Fruit fly (Drosophila melanogaster) whole organism, embryonic: ENCODE results near the gene NfI.
A peak's percentile ranks its signal among the peaks of the same experiment; 100 is the strongest.

Source experiments
- ATbp ChIP-seq: fragments of 200-800 bp; sonication (Bioruptor generic); optimal IDR thresholded peaks from 2 replicates; lab custom pipeline; 2017; ENCODE audit warnings: missing biosample characterization, mild to moderate bottlenecking, missing genetic modification characterization, missing genetic modification reagents
- B-H2 ChIP-seq: fragments of 200-800 bp; sonication (Bioruptor generic); optimal IDR thresholded peaks from 2 replicates; lab custom pipeline; 2018; ENCODE audit warnings: missing biosample characterization, mild to moderate bottlenecking, missing genetic modification characterization
- CG10366 ChIP-seq: fragments of 200-800 bp; sonication (Bioruptor generic); IDR thresholded peaks from 2 replicates; pipeline ENCODE4 v1.3.6; 2022; ENCODE audit warnings: missing biosample characterization, missing genetic modification characterization
- CG10431 ChIP-seq: fragments of 200-800 bp; sonication (Bioruptor generic); optimal IDR thresholded peaks from 3 replicates; lab custom pipeline; 2018; ENCODE audit warnings: missing biosample characterization, mild to moderate bottlenecking, missing genetic modification characterization
- CG10462 ChIP-seq: fragments of 200-800 bp; sonication (Bioruptor generic); optimal IDR thresholded peaks from 2 replicates; lab custom pipeline; 2016; ENCODE audit warnings: missing biosample characterization, missing genetic modification characterization
- CG10654 ChIP-seq: fragments of 200-800 bp; sonication (Bioruptor generic); optimal IDR thresholded peaks from 2 replicates; lab custom pipeline; 2016; ENCODE audit warnings: missing biosample characterization, missing genetic modification characterization
- CG11456 ChIP-seq: fragments of 200-800 bp; sonication (Bioruptor generic); IDR thresholded peaks from 3 replicates; pipeline ENCODE4 v1.3.6; 2022; ENCODE audit warnings: missing biosample characterization, missing genetic modification characterization
- CG12104 ChIP-seq: fragments of 200-800 bp; sonication (Bioruptor generic); optimal IDR thresholded peaks from 3 replicates; lab custom pipeline; 2016; ENCODE audit warnings: missing biosample characterization, missing genetic modification characterization
- CG13894 ChIP-seq: fragments of 200-800 bp; sonication (Bioruptor generic); optimal IDR thresholded peaks from 3 replicates; lab custom pipeline; 2018; ENCODE audit warnings: missing biosample characterization, mild to moderate bottlenecking, missing genetic modification characterization, moderate library complexity
- CG15073 ChIP-seq: fragments of 200-800 bp; sonication (Bioruptor generic); optimal IDR thresholded peaks from 2 replicates; lab custom pipeline; 2016; ENCODE audit warnings: missing biosample characterization, missing genetic modification characterization
- CG1602 ChIP-seq: fragments of 200-800 bp; sonication (Bioruptor generic); optimal IDR thresholded peaks from 3 replicates; lab custom pipeline; 2016; ENCODE audit warnings: missing biosample characterization, missing genetic modification characterization
- CG16815 ChIP-seq: fragments of 200-800 bp; sonication (Bioruptor generic); optimal IDR thresholded peaks from 3 replicates; lab custom pipeline; 2017; ENCODE audit warnings: missing biosample characterization, mild to moderate bottlenecking, missing genetic modification characterization
- CG16863 ChIP-seq: fragments of 200-800 bp; sonication (Bioruptor generic); optimal IDR thresholded peaks from 3 replicates; lab custom pipeline; 2016; ENCODE audit warnings: missing biosample characterization, missing genetic modification characterization
- CG17612 ChIP-seq: fragments of 200-800 bp; sonication (Bioruptor generic); IDR thresholded peaks from 2 replicates; pipeline ENCODE4 v1.3.6; 2022; ENCODE audit warnings: missing biosample characterization, missing genetic modification characterization
- CG2129 ChIP-seq: fragments of 200-800 bp; sonication (Bioruptor generic); IDR thresholded peaks from 2 replicates; pipeline ENCODE4 v1.3.6; 2022; ENCODE audit warnings: missing biosample characterization, missing genetic modification characterization; ENCODE audit not compliant: partially characterized antibody
- CG30020 ChIP-seq: fragments of 200-800 bp; optimal IDR thresholded peaks from 2 replicates; lab custom pipeline; 2019; ENCODE audit warnings: missing biosample characterization, mild to moderate bottlenecking, missing genetic modification characterization, moderate library complexity
- CG34224 ChIP-seq: fragments of 200-800 bp; sonication (Bioruptor generic); IDR thresholded peaks from 3 replicates; pipeline ENCODE4 v1.3.6; 2022; ENCODE audit warnings: missing biosample characterization, missing genetic modification characterization; ENCODE audit not compliant: partially characterized antibody
- CG3995 ChIP-seq: fragments of 200-800 bp; sonication (Bioruptor generic); optimal IDR thresholded peaks from 3 replicates; lab custom pipeline; 2016; ENCODE audit warnings: missing biosample characterization, missing genetic modification characterization
- CG4617 ChIP-seq: fragments of 200-800 bp; sonication (Bioruptor generic); optimal IDR thresholded peaks from 3 replicates; lab custom pipeline; 2016; ENCODE audit warnings: missing biosample characterization, missing genetic modification characterization, borderline replicate concordance
- CG4730 ChIP-seq: fragments of 200-800 bp; sonication (Bioruptor generic); IDR thresholded peaks from 2 replicates; pipeline ENCODE4 v1.3.6; 2022; ENCODE audit warnings: missing biosample characterization, missing genetic modification characterization
- CG6175 ChIP-seq: fragments of 200-800 bp; sonication (Bioruptor generic); IDR thresholded peaks from 3 replicates; pipeline ENCODE4 v1.3.6; 2022; ENCODE audit warnings: missing biosample characterization, missing genetic modification characterization
- CG6791 ChIP-seq: fragments of 200-800 bp; sonication (Bioruptor generic); IDR thresholded peaks from 3 replicates; pipeline ENCODE4 v1.3.6; 2022; ENCODE audit warnings: missing biosample characterization, missing genetic modification characterization; ENCODE audit not compliant: partially characterized antibody
- CG7556 ChIP-seq: fragments of 200-800 bp; sonication (Bioruptor generic); optimal IDR thresholded peaks from 2 replicates; lab custom pipeline; 2017; ENCODE audit warnings: missing biosample characterization, mild to moderate bottlenecking, missing genetic modification characterization
- CG7963 ChIP-seq: fragments of 200-800 bp; sonication (Bioruptor generic); IDR thresholded peaks from 3 replicates; pipeline ENCODE4 v1.3.6; 2022; ENCODE audit warnings: missing biosample characterization, missing genetic modification characterization; ENCODE audit not compliant: partially characterized antibody
- CG9437 ChIP-seq: fragments of 200-800 bp; sonication (Bioruptor generic); optimal IDR thresholded peaks from 2 replicates; lab custom pipeline; 2018; ENCODE audit warnings: missing biosample characterization, mild to moderate bottlenecking, missing genetic modification characterization
- CG9609 ChIP-seq: fragments of 200-800 bp; sonication (Bioruptor generic); optimal IDR thresholded peaks from 3 replicates; lab custom pipeline; 2016; ENCODE audit warnings: missing biosample characterization, missing genetic modification characterization
- CG9797 ChIP-seq: fragments of 200-800 bp; sonication (Bioruptor generic); optimal IDR thresholded peaks from 3 replicates; lab custom pipeline; 2018; ENCODE audit warnings: missing biosample characterization, mild to moderate bottlenecking, missing genetic modification characterization
- CG9932 ChIP-seq: fragments of 200-800 bp; sonication (Bioruptor generic); IDR thresholded peaks from 2 replicates; pipeline ENCODE4 v1.3.6; 2022; ENCODE audit warnings: missing biosample characterization, missing genetic modification characterization
- CoRest ChIP-seq: fragments of 200-800 bp; sonication (Bioruptor generic); optimal IDR thresholded peaks from 3 replicates; lab custom pipeline; 2018; ENCODE audit warnings: missing biosample characterization, mild to moderate bottlenecking, missing genetic modification characterization, moderate library complexity
- Dad ChIP-seq: fragments of 200-800 bp; sonication (Bioruptor generic); optimal IDR thresholded peaks from 3 replicates; lab custom pipeline; 2016; ENCODE audit warnings: missing biosample characterization, missing genetic modification characterization
- Doc2 ChIP-seq: fragments of 200-800 bp; sonication (Bioruptor generic); IDR thresholded peaks from 2 replicates; pipeline ENCODE4 v1.3.6; 2022; ENCODE audit warnings: missing biosample characterization, missing genetic modification characterization
- Hmx ChIP-seq: fragments of 200-800 bp; sonication (Bioruptor generic); optimal IDR thresholded peaks from 2 replicates; lab custom pipeline; 2016; ENCODE audit warnings: missing biosample characterization, missing genetic modification characterization
- Hr51 ChIP-seq, 2 experiments: fragments of 200-800 bp; sonication (Bioruptor generic); optimal IDR thresholded peaks; 2 replicates in 1 of 2; 3 replicates in 1 of 2; lab custom pipeline; 2016 to 2018; ENCODE audit warnings: missing biosample characterization in 2 of 2, missing genetic modification characterization in 2 of 2, mild to moderate bottlenecking in 1 of 2, moderate library complexity in 1 of 2
- Hr78 ChIP-seq, 2 experiments: fragments of 200-800 bp in 1 of 2; fragments of >200 bp in 1 of 2; sonication (Bioruptor generic) in 1 of 2; optimal IDR thresholded peaks; 2 replicates each; lab custom pipeline; 2017 to 2019; ENCODE audit warnings: missing biosample characterization in 2 of 2, missing genetic modification characterization in 2 of 2, mild to moderate bottlenecking in 1 of 2, moderate library complexity in 1 of 2
- MBD-R2 ChIP-seq: fragments of 200-800 bp; sonication (Bioruptor generic); IDR thresholded peaks from 2 replicates; pipeline ENCODE4 v1.3.6; 2022; ENCODE audit warnings: missing biosample characterization, missing genetic modification characterization
- Med ChIP-seq: fragments of 200-800 bp; sonication (Bioruptor generic); peaks from one replicate; lab custom pipeline; 2016; ENCODE audit warnings: missing biosample characterization, missing genetic modification characterization, mild to moderate bottlenecking, inconsistent platforms, moderate library complexity
- Mes4 ChIP-seq: fragments of 200-800 bp; sonication (Bioruptor generic); optimal IDR thresholded peaks from 2 replicates; lab custom pipeline; 2016; ENCODE audit warnings: missing biosample characterization, missing genetic modification characterization
- Mrtf ChIP-seq: fragments of 200-800 bp; sonication (Bioruptor generic); IDR thresholded peaks from 3 replicates; pipeline ENCODE4 v1.3.6; 2022; ENCODE audit warnings: missing biosample characterization, missing genetic modification characterization
- Nf-YA ChIP-seq: fragments of 200-800 bp; sonication (Bioruptor generic); IDR thresholded peaks from 2 replicates; pipeline ENCODE4 v1.3.6; 2022; ENCODE audit warnings: missing biosample characterization, missing genetic modification characterization
- btn ChIP-seq: fragments of 200-800 bp; sonication (Bioruptor generic); optimal IDR thresholded peaks from 2 replicates; lab custom pipeline; 2016; ENCODE audit warnings: missing biosample characterization, missing genetic modification characterization
- chif ChIP-seq, 2 experiments: fragments of 200-800 bp; sonication (Bioruptor generic); optimal IDR thresholded peaks; 3 replicates each; lab custom pipeline; 2016; ENCODE audit warnings: missing biosample characterization in 2 of 2, missing genetic modification characterization in 2 of 2
- cwo ChIP-seq: fragments of 200-800 bp; sonication (Bioruptor generic); optimal IDR thresholded peaks from 3 replicates; lab custom pipeline; 2017; ENCODE audit warnings: missing biosample characterization, missing genetic modification characterization, mild to moderate bottlenecking, moderate library complexity, missing genetic modification reagents
- danr ChIP-seq: fragments of 200-800 bp; sonication (Bioruptor generic); IDR thresholded peaks from 2 replicates; pipeline ENCODE4 v1.3.6; 2022; ENCODE audit warnings: missing biosample characterization, missing genetic modification characterization
- fd96Cb ChIP-seq: fragments of 200-800 bp; sonication (Bioruptor generic); optimal IDR thresholded peaks from 2 replicates; lab custom pipeline; 2018; ENCODE audit warnings: missing biosample characterization, mild to moderate bottlenecking, missing genetic modification characterization, moderate library complexity
- gt ChIP-seq: fragments of 200-800 bp; sonication (Bioruptor generic); IDR thresholded peaks from 2 replicates; pipeline ENCODE4 v1.3.6; 2022; ENCODE audit warnings: missing biosample characterization, missing genetic modification characterization
- hkb ChIP-seq, 2 experiments: fragments of 200-800 bp in 1 of 2; fragments of >200 bp in 1 of 2; sonication (Bioruptor generic) in 1 of 2; IDR thresholded peaks in 1 of 2; optimal IDR thresholded peaks in 1 of 2; 2 replicates each; pipeline versions ENCODE4 v1.3.6 to Lab custom; 2017 to 2022; ENCODE audit warnings: missing biosample characterization in 1 of 2, missing genetic modification characterization in 1 of 2
- inv ChIP-seq: fragments of 200-800 bp; sonication (Bioruptor generic); IDR thresholded peaks from 2 replicates; pipeline ENCODE4 v1.3.6; 2022; ENCODE audit warnings: missing biosample characterization, missing genetic modification characterization; ENCODE audit not compliant: partially characterized antibody
- klu ChIP-seq: fragments of 200-800 bp; sonication (Bioruptor generic); IDR thresholded peaks from 2 replicates; pipeline ENCODE4 v1.3.6; 2022; ENCODE audit warnings: missing biosample characterization, missing genetic modification characterization
- peb ChIP-seq: fragments of 200-800 bp; sonication (Bioruptor generic); IDR thresholded peaks from 2 replicates; pipeline ENCODE4 v1.3.6; 2022; ENCODE audit warnings: missing biosample characterization, missing genetic modification characterization
- pzg ChIP-seq: fragments of 200-800 bp; sonication (Bioruptor generic); optimal IDR thresholded peaks from 3 replicates; lab custom pipeline; 2018; ENCODE audit warnings: missing biosample characterization, mild to moderate bottlenecking, missing genetic modification characterization, moderate library complexity
- trh ChIP-seq: fragments of 200-800 bp; sonication (Bioruptor generic); optimal IDR thresholded peaks from 2 replicates; lab custom pipeline; 2016; ENCODE audit warnings: missing biosample characterization, missing genetic modification characterization

NfI gene

dm6 chr4:225824-226223 is 50.3 kb downstream of the NfI start (continued):
- TF ChIP-seq CG7963 (GFP tag; lab: Robert Waterston, UW) (no peak), CG10462 (GFP tag; lab: Kevin White, UChicago) (no peak), CG9609 (GFP tag; lab: Kevin White, UChicago) (no peak), CG6791 (GFP tag; lab: Robert Waterston, UW) (no peak), Dad (GFP tag; lab: Kevin White, UChicago) (no peak), CG13894 (tag; lab: Kevin White, UChicago) (peak; percentile 26), CG10654 (GFP tag; lab: Kevin White, UChicago) (no peak), cwo (GFP tag; lab: Kevin White, UChicago) (no peak), CG9797 (GFP tag; lab: Kevin White, UChicago) (no peak), chif (GFP tag; optimal IDR thresholded peaks at IDR 0.05; lab: Kevin White, UChicago) (peak in 1 of 2 experiments; percentile 16), Mrtf (GFP tag; lab: Robert Waterston, UW) (no peak), CG3995 (GFP tag; lab: Kevin White, UChicago) (no peak), CG4617 (GFP tag; lab: Kevin White, UChicago) (no peak), inv (no peak), danr (GFP tag; lab: Robert Waterston, UW) (no peak), hkb (optimal IDR thresholded peaks at IDR 0.05; lab: Kevin White, UChicago) (no peak), hkb (GFP tag; IDR thresholded peaks at IDR 0.05; lab: Robert Waterston, UW) (0 out of 2 replicates have a peak, but pooled peaks have one; percentile 51), fd96Cb (no peak), Doc2 (no peak), CG6175 (GFP tag; lab: Robert Waterston, UW) (no peak), CG1602 (GFP tag; lab: Kevin White, UChicago) (no peak), CG9932 (GFP tag; lab: Robert Waterston, UW) (no peak), CG16815 (GFP tag; lab: Kevin White, UChicago) (no peak), CG17612 (no peak), CG30020 (tag; lab: Kevin White, UChicago) (peak; percentile 71), peb (GFP tag; lab: Robert Waterston, UW) (no peak), CG9437 (no peak), Med (GFP tag; lab: Kevin White, UChicago) (peak; percentile 69), CoRest (no peak), MBD-R2 (GFP tag; lab: Robert Waterston, UW) (no peak), ATbp (no peak), CG12104 (GFP tag; lab: Kevin White, UChicago) (no peak), B-H2 (GFP tag; lab: Kevin White, UChicago) (peak; percentile 5), Nf-YA (GFP tag; lab: Robert Waterston, UW) (no peak), CG10366 (no peak), CG11456 (GFP tag; lab: Robert Waterston, UW) (no peak), CG7556 (GFP tag; lab: Kevin White, UChicago) (no peak), pzg (no peak), CG16863 (GFP tag; lab: Kevin White, UChicago) (no peak), trh (GFP tag; lab: Kevin White, UChicago) (no peak), gt (GFP tag; lab: Robert Waterston, UW) (no peak), Hr51 (GFP tag; optimal IDR thresholded peaks at IDR 0.05; lab: Kevin White, UChicago) (no peak), CG2129 (GFP tag; lab: Robert Waterston, UW) (no peak), Mes4 (no peak), klu (GFP tag; lab: Robert Waterston, UW) (no peak), Hr78 (GFP tag; optimal IDR thresholded peaks at IDR 0.05; lab: Kevin White, UChicago) (no peak), CG10431 (GFP tag; lab: Kevin White, UChicago) (no peak), CG15073 (no peak), CG34224 (GFP tag; lab: Robert Waterston, UW) (no peak), btn (GFP tag; lab: Kevin White, UChicago) (no peak), Hmx (GFP tag; lab: Kevin White, UChicago) (no peak), CG4730 (GFP tag; lab: Robert Waterston, UW) (no peak)
